Fruit fly (Drosophila melanogaster) whole organism, adult: ENCODE measurements around the gene CG2211.

Experiments
- CG11617 ChIP-seq: fragments of 200-800 bp; sonication (Bioruptor generic); optimal IDR thresholded peaks from 2 replicates; lab custom pipeline; 2017; ENCODE audit warnings: mild to moderate bottlenecking, missing biosample characterization, missing genetic modification reagents, missing genetic modification characterization
- CG12768 ChIP-seq: fragments of 200-800 bp; sonication (Bioruptor generic); optimal IDR thresholded peaks from 2 replicates; lab custom pipeline; 2017; ENCODE audit warnings: missing biosample characterization, missing genetic modification characterization, mild to moderate bottlenecking, moderate library complexity, missing genetic modification reagents
- CG14711 ChIP-seq: fragments of 200-800 bp; sonication (Bioruptor generic); optimal IDR thresholded peaks from 2 replicates; lab custom pipeline; 2018; ENCODE audit warnings: missing biosample characterization, mild to moderate bottlenecking, missing genetic modification characterization, moderate library complexity
- CG1620 ChIP-seq: fragments of 200-800 bp; sonication (Bioruptor generic); optimal IDR thresholded peaks from 2 replicates; lab custom pipeline; 2016; ENCODE audit warnings: missing biosample characterization, missing genetic modification characterization
- CG33017 ChIP-seq: fragments of 200-800 bp; sonication (Bioruptor generic); optimal IDR thresholded peaks from 2 replicates; lab custom pipeline; 2018; ENCODE audit warnings: missing biosample characterization, mild to moderate bottlenecking, missing genetic modification characterization, moderate library complexity
- CG5204 ChIP-seq: fragments of 200-800 bp; sonication (Bioruptor generic); optimal IDR thresholded peaks from 2 replicates; lab custom pipeline; 2016; ENCODE audit warnings: missing biosample characterization, missing genetic modification characterization
- CG7045 ChIP-seq: fragments of 200-800 bp; sonication (Bioruptor generic); optimal IDR thresholded peaks from 2 replicates; lab custom pipeline; 2017; ENCODE audit warnings: missing biosample characterization, mild to moderate bottlenecking, missing genetic modification characterization
- CG7101 ChIP-seq: fragments of 200-800 bp; sonication (Bioruptor generic); optimal IDR thresholded peaks from 2 replicates; lab custom pipeline; 2018; ENCODE audit warnings: missing biosample characterization, mild to moderate bottlenecking, missing genetic modification characterization, moderate library complexity
- Clk ChIP-seq: fragments of 200-800 bp; sonication (Bioruptor generic); optimal IDR thresholded peaks from 2 replicates; lab custom pipeline; 2017; ENCODE audit warnings: missing biosample characterization, missing genetic modification characterization
- Crg-1 ChIP-seq: fragments of 200-800 bp; sonication (Bioruptor generic); optimal IDR thresholded peaks from 2 replicates; lab custom pipeline; 2016; ENCODE audit warnings: missing biosample characterization, missing genetic modification characterization
- Hr96 ChIP-seq: fragments of 200-800 bp; sonication (Bioruptor generic); optimal IDR thresholded peaks from 2 replicates; lab custom pipeline; 2016; ENCODE audit warnings: missing biosample characterization, missing genetic modification characterization
- Mnt ChIP-seq: fragments of 200-800 bp; sonication (Bioruptor generic); optimal IDR thresholded peaks from 2 replicates; lab custom pipeline; 2016; ENCODE audit warnings: missing biosample characterization, mild to moderate bottlenecking, missing genetic modification characterization
- bab1 ChIP-seq: fragments of 200-800 bp; sonication (Bioruptor generic); optimal IDR thresholded peaks from 3 replicates; lab custom pipeline; 2019; ENCODE audit warnings: missing biosample characterization, mild to moderate bottlenecking, missing genetic modification characterization, moderate library complexity
- cic ChIP-seq: fragments of 200-800 bp; sonication (Bioruptor generic); optimal IDR thresholded peaks from 2 replicates; lab custom pipeline; 2017; ENCODE audit warnings: missing biosample characterization, mild to moderate bottlenecking, missing genetic modification characterization, moderate library complexity
- cnc ChIP-seq, 2 experiments: fragments of >200 bp; optimal IDR thresholded peaks; 2 replicates each; lab custom pipeline; 2017
- kay ChIP-seq: fragments of 200-800 bp; sonication (Bioruptor generic); peaks from one replicate; lab custom pipeline; 2016; ENCODE audit warnings: missing biosample characterization, missing genetic modification characterization, borderline replicate concordance
- ovo ChIP-seq: fragments of 200-800 bp; sonication (Bioruptor generic); optimal IDR thresholded peaks from 2 replicates; lab custom pipeline; 2016; ENCODE audit warnings: missing biosample characterization, missing genetic modification characterization
- pad ChIP-seq: fragments of 200-800 bp; sonication (Bioruptor generic); optimal IDR thresholded peaks from 3 replicates; lab custom pipeline; 2017; ENCODE audit warnings: missing biosample characterization, missing genetic modification characterization, mild to moderate bottlenecking, moderate library complexity, missing genetic modification reagents
- tj ChIP-seq: fragments of 200-800 bp; sonication (Bioruptor generic); optimal IDR thresholded peaks from 3 replicates; lab custom pipeline; 2017; ENCODE audit warnings: missing biosample characterization, mild to moderate bottlenecking, missing genetic modification characterization, moderate library complexity
- toe ChIP-seq: fragments of 200-800 bp; sonication (Bioruptor generic); optimal IDR thresholded peaks from 2 replicates; lab custom pipeline; 2016; ENCODE audit warnings: missing biosample characterization, missing genetic modification characterization

CG2211 gene

dm6 chr3L:1322159-1322558 lies 13.0 kb downstream of the CG2211 start:
- TF ChIP-seq toe (GFP tag; lab: Kevin White, UChicago), result no peak
- TF ChIP-seq bab1, result no peak
- peak in 1 of 2 experiments; percentile 27 for TF ChIP-seq cnc (optimal IDR thresholded peaks at IDR 0.05; lab: Kevin White, UChicago)
- no peak for TF ChIP-seq kay (GFP tag; lab: Kevin White, UChicago)
- TF ChIP-seq pad (GFP tag; lab: Kevin White, UChicago), result no peak
- no peak for TF ChIP-seq CG7045 (GFP tag; lab: Kevin White, UChicago)
- no peak for TF ChIP-seq CG14711 (tag; lab: Kevin White, UChicago)

dm6 chr3L:1320931-1321556 lies 14.1 kb downstream of the CG2211 start:
- TF ChIP-seq tj (GFP tag; lab: Kevin White, UChicago) (peak; percentile 95), CG12768 (GFP tag; lab: Kevin White, UChicago) (no peak)

- TF ChIP-seq Crg-1, result no peak
- no peak for TF ChIP-seq toe (GFP tag; lab: Kevin White, UChicago)
- TF ChIP-seq bab1, result peak; percentile 54
- TF ChIP-seq CG7101 (tag; lab: Kevin White, UChicago), result peak; percentile 41
- TF ChIP-seq pad (GFP tag; lab: Kevin White, UChicago), result peak; percentile 41
- TF ChIP-seq CG14711 (tag; lab: Kevin White, UChicago), result peak; percentile 53
Observed at dm6 chr3L:1320230-1320930, 14.8 kb downstream of the CG2211 start.

DNA sequence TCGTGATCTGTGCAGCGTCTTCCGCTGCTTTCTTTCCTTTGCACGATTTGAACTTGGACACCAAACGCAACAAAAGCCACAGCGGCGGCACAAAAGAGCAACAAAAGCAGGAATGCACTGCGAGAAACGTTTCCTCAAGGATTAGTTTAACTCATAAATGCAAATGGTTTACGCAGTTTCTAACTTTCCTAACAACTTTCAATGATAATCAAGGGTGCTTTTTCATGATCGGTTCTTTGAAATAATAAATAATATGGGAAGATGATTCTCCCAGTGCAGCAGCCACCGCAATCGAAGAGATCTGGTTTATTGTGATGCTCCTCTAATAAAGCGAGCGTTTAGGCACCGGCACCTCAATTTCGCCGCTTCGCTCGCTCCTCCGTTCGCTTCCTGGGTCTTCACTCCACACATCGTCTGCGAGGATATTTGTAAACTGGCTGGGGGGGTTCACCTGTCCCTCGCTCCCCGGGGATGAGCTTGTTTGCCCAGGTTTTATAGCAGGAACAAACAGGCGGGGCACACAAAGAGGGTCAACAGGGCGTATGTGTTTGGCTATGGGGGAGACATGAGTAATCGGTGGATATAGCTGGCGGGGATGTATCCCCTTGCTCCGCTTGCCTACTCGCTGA lies 15.9 kb downstream of the CG2211 start:
- TF ChIP-seq CG12768 (GFP tag; lab: Kevin White, UChicago), result no peak
- no peak for TF ChIP-seq CG11617 (GFP tag; lab: Kevin White, UChicago)
- TF ChIP-seq CG7045 (GFP tag; lab: Kevin White, UChicago), result no peak
- TF ChIP-seq cic (GFP tag; lab: Kevin White, UChicago), result no peak
- TF ChIP-seq CG14711 (tag; lab: Kevin White, UChicago), result no peak
- no peak for TF ChIP-seq ovo
- no peak for TF ChIP-seq tj (GFP tag; lab: Kevin White, UChicago)
- no peak for TF ChIP-seq Crg-1
- TF ChIP-seq CG1620 (GFP tag; lab: Kevin White, UChicago), result no peak
- TF ChIP-seq Mnt (GFP tag; lab: Kevin White, UChicago), result no peak
- TF ChIP-seq CG7101 (tag; lab: Kevin White, UChicago), result no peak
- no peak for TF ChIP-seq Clk
- no peak for TF ChIP-seq kay (GFP tag; lab: Kevin White, UChicago)
- no peak for TF ChIP-seq CG33017 (tag; lab: Kevin White, UChicago)
- TF ChIP-seq toe (GFP tag; lab: Kevin White, UChicago), result no peak
- no peak for TF ChIP-seq cnc (optimal IDR thresholded peaks at IDR 0.05; lab: Kevin White, UChicago)
- no peak for TF ChIP-seq Hr96 (GFP tag; lab: Kevin White, UChicago)
- TF ChIP-seq pad (GFP tag; lab: Kevin White, UChicago), result no peak

dm6 chr3L:1318241-1318640 lies 16.9 kb downstream of the CG2211 start, which contains the start of gene Myo61F:
Myo61F (plus strand) TSS chr3L:1318480.
- TF ChIP-seq tj (GFP tag; lab: Kevin White, UChicago), result peak; percentile 42
- TF ChIP-seq Mnt (GFP tag; lab: Kevin White, UChicago), result peak; percentile 28
- TF ChIP-seq CG11617 (GFP tag; lab: Kevin White, UChicago), result no peak
- no peak for TF ChIP-seq CG7045 (GFP tag; lab: Kevin White, UChicago)
- TF ChIP-seq ovo, result no peak
- TF ChIP-seq CG7101 (tag; lab: Kevin White, UChicago), result no peak
- TF ChIP-seq CG1620 (GFP tag; lab: Kevin White, UChicago), result no peak
- peak; percentile 54 for TF ChIP-seq bab1
- no peak for TF ChIP-seq pad (GFP tag; lab: Kevin White, UChicago)
- TF ChIP-seq cic (GFP tag; lab: Kevin White, UChicago), result no peak
- no peak for TF ChIP-seq toe (GFP tag; lab: Kevin White, UChicago)

DNA sequence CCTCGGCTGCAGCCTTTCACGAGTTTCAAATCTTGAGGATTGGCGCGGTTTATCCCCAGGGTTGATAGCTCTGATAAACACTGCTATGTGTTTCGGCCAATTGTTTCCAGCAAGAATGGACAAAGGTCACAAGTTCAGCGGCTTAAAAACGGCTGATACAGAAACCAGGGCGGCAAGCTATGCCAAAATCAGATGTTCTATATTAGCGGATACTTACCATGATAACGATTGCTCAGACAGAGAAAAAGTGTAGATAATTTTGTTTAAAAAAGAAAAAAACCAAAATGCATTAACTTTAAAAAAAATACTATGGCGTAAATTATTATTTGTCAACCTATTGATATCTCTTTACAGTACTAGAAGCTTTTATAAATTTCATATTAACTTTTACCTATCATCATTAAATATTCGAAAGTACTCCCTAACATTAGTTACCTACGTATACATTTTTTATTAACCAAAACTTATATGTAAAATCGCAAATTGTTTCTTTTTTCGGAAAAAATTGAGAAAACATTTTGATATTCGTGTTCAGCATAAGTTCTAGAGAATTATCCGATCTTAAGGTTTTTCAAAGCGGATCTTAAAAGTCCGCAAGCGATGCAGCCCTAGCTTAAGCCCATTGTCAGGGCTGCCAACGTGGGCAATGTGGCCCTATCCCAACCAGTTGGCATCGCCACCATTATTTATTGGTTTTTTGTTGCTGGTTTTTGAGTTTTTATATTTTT lies 22.0 kb downstream of the CG2211 start, which contains the start of the genes sturkopf and Herc4:
Gene sturkopf, minus strand, starts transcription at position 339 of the 728 bp plus-strand sequence.
Gene Herc4, plus strand, starts transcription at position 658 of the 728 bp plus-strand sequence.
- TF ChIP-seq Crg-1, result peak; percentile 68
- peak; percentile 83 for TF ChIP-seq CG7101 (tag; lab: Kevin White, UChicago)
- TF ChIP-seq bab1, result no peak
- TF ChIP-seq kay (GFP tag; lab: Kevin White, UChicago), result no peak
- peak; percentile 81 for TF ChIP-seq CG33017 (tag; lab: Kevin White, UChicago)
- no peak for TF ChIP-seq cnc (optimal IDR thresholded peaks at IDR 0.05; lab: Kevin White, UChicago)
- TF ChIP-seq ovo, result peak; percentile 43
- peak; percentile 91 for TF ChIP-seq CG11617 (GFP tag; lab: Kevin White, UChicago)
- TF ChIP-seq CG14711 (tag; lab: Kevin White, UChicago), result peak; percentile 43
- peak; percentile 59 for TF ChIP-seq pad (GFP tag; lab: Kevin White, UChicago)
- peak; percentile 72 for TF ChIP-seq CG7045 (GFP tag; lab: Kevin White, UChicago)
- peak; percentile 91 for TF ChIP-seq tj (GFP tag; lab: Kevin White, UChicago)
- peak; percentile 83 for TF ChIP-seq Mnt (GFP tag; lab: Kevin White, UChicago)
- TF ChIP-seq toe (GFP tag; lab: Kevin White, UChicago), result peak; percentile 90
- TF ChIP-seq CG12768 (GFP tag; lab: Kevin White, UChicago), result peak; percentile 38
- peak; percentile 82 for TF ChIP-seq CG1620 (GFP tag; lab: Kevin White, UChicago)
- peak; percentile 90 for TF ChIP-seq CG5204 (GFP tag; lab: Kevin White, UChicago)
- TF ChIP-seq Clk, result peak; percentile 16
- no peak for TF ChIP-seq Hr96 (GFP tag; lab: Kevin White, UChicago)
